Worm (Caenorhabditis elegans): ENCODE results near the gene H12C20.7.
A peak's percentile ranks its signal among the peaks of the same experiment; 100 is the strongest.

H12C20.7 gene

DNA sequence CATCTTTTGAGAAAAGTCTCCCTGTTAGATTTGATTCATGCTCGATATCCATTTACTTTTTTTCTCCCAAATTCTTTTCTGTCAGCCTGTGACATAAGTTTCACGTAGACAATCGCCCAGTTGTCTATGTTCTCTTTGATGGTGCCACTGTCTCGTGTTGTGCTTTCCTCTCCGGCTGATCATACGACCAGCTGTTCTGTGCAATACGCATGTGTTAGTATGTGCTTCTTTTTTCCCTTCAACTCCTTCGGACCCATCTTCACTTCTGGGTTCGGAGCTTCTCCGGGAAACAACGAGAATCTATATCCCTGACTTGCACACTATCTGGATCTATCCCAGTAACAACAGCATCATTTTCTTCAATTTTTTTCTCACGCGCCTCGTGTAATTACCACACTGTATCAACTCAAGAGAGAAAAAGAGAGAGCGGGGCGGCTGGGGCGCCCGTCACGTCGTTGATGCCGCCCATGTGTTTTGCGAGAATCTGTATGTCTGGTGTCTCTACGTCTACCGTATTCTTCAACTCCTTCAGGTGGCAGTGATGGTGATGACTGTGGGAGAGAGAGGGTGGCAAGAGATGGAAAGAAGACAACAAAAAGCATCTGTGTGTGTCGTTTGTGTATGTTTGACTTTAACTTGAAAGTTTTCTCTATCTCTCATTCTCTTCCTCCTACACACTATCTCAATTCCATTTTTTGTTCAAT, 40.8 kb downstream of the H12C20.7 start (continued):
- TF ChIP-seq T23F11.4 (GFP tag; optimal IDR thresholded peaks at IDR 0.05) (peak; percentile 18), dve-1 (tag; optimal IDR thresholded peaks at IDR 0.05) (no peak)

DNA sequence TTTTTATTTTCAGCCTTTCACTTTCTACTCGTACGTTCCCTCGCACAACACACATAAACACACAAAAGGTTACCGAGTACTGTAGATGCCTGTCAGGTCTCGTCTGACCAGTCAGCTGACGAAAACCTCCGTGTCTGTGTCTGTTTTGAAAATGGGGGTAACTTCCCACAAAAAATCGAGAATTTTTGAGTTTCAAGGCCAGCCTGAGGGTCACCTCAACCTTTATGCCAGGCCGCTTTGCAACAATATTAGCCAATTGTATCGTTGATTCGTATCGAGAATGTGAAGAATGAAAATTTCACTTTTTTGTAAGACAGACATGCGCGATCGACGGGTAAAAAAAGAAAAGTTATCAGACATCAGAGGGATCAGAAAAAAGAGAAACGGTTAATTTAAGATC, 41.7 kb downstream of the H12C20.7 start:
- TF ChIP-seq nhr-11 (tag; optimal IDR thresholded peaks at IDR 0.05) (no peak), lim-6 (tag; optimal IDR thresholded peaks at IDR 0.05) (no peak), mec-3 (tag; optimal IDR thresholded peaks at IDR 0.05; ENCODE audit: borderline replicate concordance) (no peak), K02D7.2 (tag; optimal IDR thresholded peaks at IDR 0.05) (no peak), ceh-2 (tag; optimal IDR thresholded peaks at IDR 0.05) (no peak), K09A11.1 (tag; optimal IDR thresholded peaks at IDR 0.05; ENCODE audit: insufficient read depth) (no peak)

DNA sequence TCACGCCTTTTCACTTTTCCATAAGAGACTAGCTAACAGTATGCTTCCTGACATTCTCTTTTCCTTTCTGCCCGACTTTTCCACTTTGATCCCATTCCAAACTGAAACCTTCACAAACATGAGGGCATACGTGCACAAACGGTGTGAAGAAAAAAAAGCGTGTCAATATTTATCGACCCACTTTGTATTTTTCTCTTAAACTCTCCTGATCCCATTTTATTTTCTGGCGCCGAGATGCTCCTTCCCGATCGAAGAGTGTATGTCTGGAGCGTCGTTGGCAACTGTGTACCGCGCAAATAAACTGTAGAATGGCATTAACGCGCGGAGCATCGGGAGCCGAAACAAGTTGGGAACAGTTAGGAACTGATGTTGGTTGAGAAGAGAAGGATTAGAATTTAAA, 43.2 kb downstream of the H12C20.7 start:
- no peak for TF ChIP-seq ref-2 (tag; optimal IDR thresholded peaks at IDR 0.05)
- no peak for TF ChIP-seq eyg-1 (tag; optimal IDR thresholded peaks at IDR 0.05)
- no peak for TF ChIP-seq pha-2 (tag; optimal IDR thresholded peaks at IDR 0.05)
- peak; percentile 6 for TF ChIP-seq ceh-18 (tag; optimal IDR thresholded peaks at IDR 0.05)

DNA sequence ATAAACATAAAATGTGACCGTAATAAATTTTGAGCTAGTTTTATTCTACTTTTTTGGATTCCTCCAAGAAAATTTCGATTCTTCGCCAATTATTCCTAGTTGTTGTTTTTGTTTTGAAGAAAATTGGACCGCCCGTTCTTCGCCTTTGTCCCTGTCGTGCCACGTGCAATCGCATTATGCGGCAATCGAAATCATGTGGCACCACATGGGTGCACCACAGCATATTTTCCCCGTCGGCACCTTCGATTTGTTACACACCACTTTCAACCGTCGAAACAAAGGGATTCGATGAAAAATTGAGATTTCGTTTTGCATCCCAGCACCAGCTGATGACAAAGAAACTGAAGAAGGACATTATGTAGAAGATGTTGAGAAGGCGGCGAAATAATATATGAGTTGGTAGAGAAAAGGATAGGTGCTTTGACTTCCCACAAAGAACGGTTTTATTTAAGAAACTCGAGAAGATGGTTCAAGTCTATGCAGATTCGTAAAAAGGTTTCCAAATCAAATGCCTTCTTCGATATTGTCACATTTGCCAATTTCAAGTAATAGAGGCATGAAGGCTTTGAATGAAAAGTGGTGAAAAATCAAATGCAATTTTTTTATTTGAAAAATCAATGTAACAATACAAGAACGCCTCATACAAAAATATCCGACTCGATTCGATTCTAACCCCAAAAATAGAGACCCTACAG, 44.0 kb downstream of the H12C20.7 start:
- no peak for TF ChIP-seq ztf-16 (tag; optimal IDR thresholded peaks at IDR 0.05)
- TF ChIP-seq hlh-8 (tag; optimal IDR thresholded peaks at IDR 0.05), result peak; percentile 71
- peak; percentile 14 for TF ChIP-seq ref-2 (tag; optimal IDR thresholded peaks at IDR 0.05)
- no peak for TF ChIP-seq gmeb-2 (tag; optimal IDR thresholded peaks at IDR 0.05)
- peak; percentile 63 for TF ChIP-seq hlh-30 (tag; optimal IDR thresholded peaks at IDR 0.05; ENCODE audit: insufficient read depth)
- no peak for TF ChIP-seq pag-3 (tag; optimal IDR thresholded peaks at IDR 0.05; ENCODE audit: borderline replicate concordance)

DNA sequence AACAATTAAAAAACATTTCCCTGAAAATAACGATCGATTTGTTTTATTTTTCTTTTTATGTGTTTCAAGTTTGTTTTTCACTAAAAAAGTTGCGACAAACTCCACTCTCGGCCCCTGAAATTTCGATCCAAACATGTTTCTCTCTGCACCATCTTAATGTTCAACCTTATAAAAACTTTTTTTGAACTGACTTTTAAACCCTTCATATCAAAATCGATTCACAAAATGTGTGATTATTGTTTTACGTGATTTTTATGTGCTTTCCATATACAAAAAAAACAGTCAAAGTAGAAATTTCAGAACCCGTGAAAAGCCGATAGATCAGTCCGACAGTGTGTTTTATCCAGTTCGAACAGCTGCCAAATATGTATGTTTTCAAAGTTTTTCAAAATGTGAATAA, 45.3 kb downstream of the H12C20.7 start, which contains the start of gene ccch-1:
Gene ccch-1, plus strand, starts transcription at position 301 of the 400 bp plus-strand sequence.
- no peak for TF ChIP-seq tbx-7 (tag; optimal IDR thresholded peaks at IDR 0.05)
- no peak for TF ChIP-seq hlh-15 (tag; optimal IDR thresholded peaks at IDR 0.05)
- TF ChIP-seq pag-3 (tag; optimal IDR thresholded peaks at IDR 0.05; ENCODE audit: borderline replicate concordance), result no peak
- no peak for TF ChIP-seq ceh-31 (tag; optimal IDR thresholded peaks at IDR 0.05)
- TF ChIP-seq hlh-8 (tag; optimal IDR thresholded peaks at IDR 0.05), result no peak
- TF ChIP-seq Y22D7AL.16 (tag; optimal IDR thresholded peaks at IDR 0.05), result no peak
- no peak for TF ChIP-seq ceh-34 (tag; optimal IDR thresholded peaks at IDR 0.05)
- no peak for TF ChIP-seq ceh-24 (tag; optimal IDR thresholded peaks at IDR 0.05)
- TF ChIP-seq lin-11 (tag; optimal IDR thresholded peaks at IDR 0.05), result no peak
- TF ChIP-seq unc-42 (tag; optimal IDR thresholded peaks at IDR 0.05), result no peak
- TF ChIP-seq sox-2 (GFP tag; IDR thresholded peaks at IDR 0.05), result no peak
- no peak for TF ChIP-seq dmd-4 (tag; optimal IDR thresholded peaks at IDR 0.05; ENCODE audit: borderline replicate concordance)
- TF ChIP-seq ceh-9 (tag; optimal IDR thresholded peaks at IDR 0.05), result no peak
- no peak for TF ChIP-seq che-1 (tag; optimal IDR thresholded peaks at IDR 0.05)

DNA sequence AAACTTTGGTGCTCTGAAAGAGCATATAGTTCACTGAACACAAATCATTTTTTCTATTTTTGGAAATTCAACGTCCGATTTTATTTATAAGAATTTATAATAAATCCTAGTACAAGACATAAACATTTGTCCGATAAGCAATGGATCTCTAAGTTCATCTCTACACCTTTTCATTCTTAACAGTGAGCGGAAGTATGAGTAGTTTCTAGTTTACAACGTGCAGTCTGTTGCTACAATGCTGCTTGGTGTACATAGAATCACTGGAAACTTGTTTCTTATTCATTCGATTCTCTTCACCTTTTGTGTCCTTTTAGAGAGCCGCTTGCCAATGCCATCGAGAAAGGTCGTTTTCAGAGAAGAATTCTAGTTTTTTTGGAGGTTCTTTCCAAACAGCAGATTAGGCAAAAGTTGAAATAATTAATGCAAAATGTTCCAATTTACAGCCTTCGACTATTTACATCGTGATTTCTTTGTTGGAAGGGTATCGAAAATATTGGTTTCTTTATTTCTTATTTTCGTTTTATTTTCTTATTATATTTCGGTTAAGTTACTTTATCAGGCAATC, 45.8 kb downstream of the H12C20.7 start:
- TF ChIP-seq sox-4 (tag; optimal IDR thresholded peaks at IDR 0.05) (no peak), dmd-4 (tag; optimal IDR thresholded peaks at IDR 0.05; ENCODE audit: borderline replicate concordance) (no peak), ets-4 (tag; optimal IDR thresholded peaks at IDR 0.05) (no peak), odd-2 (tag; optimal IDR thresholded peaks at IDR 0.05) (no peak)

All from whole organism, late embryonic.